Fruit fly (Drosophila melanogaster): Measurements from ENCODE around the gene RpL26.

RpL26 gene

dm6 chr3L:18890283-18891175 lies 8.1 kb upstream of the RpL26 start, which contains the start of gene CG3961 (continued):
- no peak; the same call in 1 of the 2 replicates for TF ChIP-seq CG13287 (GFP tag; IDR thresholded peaks at IDR 0.05; ENCODE audit: partially characterized antibody)
- peak; percentile 95 for TF ChIP-seq CG6683 (GFP tag; optimal IDR thresholded peaks at IDR 0.05)
- peak; percentile 79 for TF ChIP-seq CG1024 (GFP tag; IDR thresholded peaks at IDR 0.05)
- peak; percentile 97 for TF ChIP-seq Abd-B (GFP tag; optimal IDR thresholded peaks at IDR 0.05)
- TF ChIP-seq abd-A (tag; optimal IDR thresholded peaks at IDR 0.05): peak; percentile 13
- no peak for TF ChIP-seq prd (optimal IDR thresholded peaks at IDR 0.05)
- peak; percentile 94 for TF ChIP-seq prd (GFP tag; IDR thresholded peaks at IDR 0.05)
- no peak for TF ChIP-seq pfk (GFP tag; optimal IDR thresholded peaks at IDR 0.05)
- TF ChIP-seq ems (GFP tag; optimal IDR thresholded peaks at IDR 0.05): peak; percentile 86
- TF ChIP-seq Rfx (GFP tag; IDR thresholded peaks at IDR 0.05): peak; percentile 82; the same call in 1 of the 2 replicates
- peak; percentile 96 for TF ChIP-seq CG6254 (GFP tag; optimal IDR thresholded peaks at IDR 0.05)
- peak; percentile 94 for TF ChIP-seq CG3065 (GFP tag; optimal IDR thresholded peaks at IDR 0.05)
- TF ChIP-seq lab (GFP tag; optimal IDR thresholded peaks at IDR 0.05): peak; percentile 97
- TF ChIP-seq tgo (GFP tag; IDR thresholded peaks at IDR 0.05): peak; percentile 95
- peak; percentile 46 for TF ChIP-seq CG31365 (tag; optimal IDR thresholded peaks at IDR 0.05)
- peak; percentile 93 for TF ChIP-seq CG8359 (GFP tag; optimal IDR thresholded peaks at IDR 0.05; ENCODE audit: borderline replicate concordance)
- peak; percentile 80; the same call in 1 of the 2 replicates for TF ChIP-seq sim (GFP tag; IDR thresholded peaks at IDR 0.05)
- TF ChIP-seq lola (GFP tag; optimal IDR thresholded peaks at IDR 0.05): peak in 1 of 3 experiments; percentile 100
- peak; percentile 81 for TF ChIP-seq CG31388 (GFP tag; optimal IDR thresholded peaks at IDR 0.05)
- TF ChIP-seq Hand (GFP tag; optimal IDR thresholded peaks at IDR 0.05): peak; percentile 96
- TF ChIP-seq H2.0 (GFP tag; IDR thresholded peaks at IDR 0.05): peak; percentile 88
- TF ChIP-seq CG2199 (GFP tag; IDR thresholded peaks at IDR 0.05): 0 out of 3 replicates have a peak, but pooled peaks have one; percentile 8
- peak; percentile 91 for TF ChIP-seq ro (GFP tag; IDR thresholded peaks at IDR 0.05)
- TF ChIP-seq B-H1 (GFP tag; IDR thresholded peaks at IDR 0.05): peak; percentile 83; the same call in 2 of the 3 replicates
- TF ChIP-seq GATAe (GFP tag; conservative IDR thresholded peaks at IDR 0.05): peak; percentile 66
- TF ChIP-seq CG17612 (GFP tag; IDR thresholded peaks at IDR 0.05): no peak
- TF ChIP-seq CG34224 (GFP tag; IDR thresholded peaks at IDR 0.05; ENCODE audit: partially characterized antibody): peak; percentile 8; the same call in 1 of the 3 replicates
- peak; percentile 90 for TF ChIP-seq CG30020 (tag; optimal IDR thresholded peaks at IDR 0.05)
- peak; percentile 98 for TF ChIP-seq CG1602 (GFP tag; optimal IDR thresholded peaks at IDR 0.05)
- TF ChIP-seq Sox102F (GFP tag; optimal IDR thresholded peaks at IDR 0.05): peak; percentile 98
- peak; percentile 98 for TF ChIP-seq fd96Cb (tag; optimal IDR thresholded peaks at IDR 0.05)
- peak; percentile 89 for TF ChIP-seq CG7372 (GFP tag; IDR thresholded peaks at IDR 0.05)
- peak; percentile 95 for TF ChIP-seq wor (GFP tag; IDR thresholded peaks at IDR 0.05)
- peak; percentile 98 for TF ChIP-seq az2 (GFP tag; optimal IDR thresholded peaks at IDR 0.05)
- TF ChIP-seq Antp (GFP tag; optimal IDR thresholded peaks at IDR 0.05): peak; percentile 72
- TF ChIP-seq CG7963 (GFP tag; IDR thresholded peaks at IDR 0.05; ENCODE audit: partially characterized antibody): no peak
- peak; percentile 97 for TF ChIP-seq PHDP (tag; optimal IDR thresholded peaks at IDR 0.05)
- peak; percentile 83 for TF ChIP-seq vfl (GFP tag; optimal IDR thresholded peaks at IDR 0.05)
- peak; percentile 90 for TF ChIP-seq danr (GFP tag; IDR thresholded peaks at IDR 0.05)
- TF ChIP-seq Deaf1 (tag; optimal IDR thresholded peaks at IDR 0.05): peak; percentile 86
- peak; percentile 95 for TF ChIP-seq NfI (GFP tag; optimal IDR thresholded peaks at IDR 0.05)
- peak; percentile 59 for TF ChIP-seq luna (GFP tag; optimal IDR thresholded peaks at IDR 0.05)
- TF ChIP-seq org-1 (GFP tag; optimal IDR thresholded peaks at IDR 0.05): peak; percentile 99
- TF ChIP-seq CG32767 (GFP tag; IDR thresholded peaks at IDR 0.05): peak; percentile 94
- peak; percentile 93 for TF ChIP-seq BtbVII (GFP tag; optimal IDR thresholded peaks at IDR 0.05)
- peak; percentile 94 for TF ChIP-seq peb (GFP tag; IDR thresholded peaks at IDR 0.05)
- peak; percentile 98 for TF ChIP-seq CG4424 (GFP tag; optimal IDR thresholded peaks at IDR 0.05)
- TF ChIP-seq CG4707 (GFP tag; optimal IDR thresholded peaks at IDR 0.05): peak; percentile 89
